Worm (Caenorhabditis elegans): ENCODE data around the gene D2007.2.

D2007.2 gene

DNA sequence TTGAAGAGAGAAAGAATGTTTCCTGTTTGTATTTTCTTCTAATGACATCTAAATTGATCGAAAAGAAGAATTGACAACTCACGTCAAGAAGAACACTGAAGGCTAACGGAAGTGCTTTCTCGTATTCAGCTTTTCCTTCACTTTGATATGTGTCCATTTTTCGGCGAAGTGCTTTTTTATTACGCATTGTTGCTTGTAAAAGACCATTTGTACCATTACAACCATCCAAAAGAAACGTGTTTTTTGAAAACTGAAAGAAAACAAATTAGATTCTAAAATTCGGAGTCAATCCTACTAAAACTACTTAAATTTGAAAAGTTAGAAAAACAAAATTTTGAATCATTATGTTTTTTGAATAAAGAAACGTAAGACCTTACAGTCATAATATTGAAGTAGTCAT lies 50.3 kb downstream of the D2007.2 start:
- no peak for TF ChIP-seq mml-1 (tag; optimal IDR thresholded peaks at IDR 0.05)
- TF ChIP-seq ztf-11 (tag; optimal IDR thresholded peaks at IDR 0.05): no peak
- TF ChIP-seq fos-1 (tag; optimal IDR thresholded peaks at IDR 0.05): no peak
- TF ChIP-seq elt-1 (tag; optimal IDR thresholded peaks at IDR 0.05): no peak
- TF ChIP-seq unc-39 (tag; optimal IDR thresholded peaks at IDR 0.05): no peak
- no peak for TF ChIP-seq R02D3.7 (tag; optimal IDR thresholded peaks at IDR 0.05)
- no peak for TF ChIP-seq nhr-23 (tag; optimal IDR thresholded peaks at IDR 0.05)
- TF ChIP-seq fkh-10 (GFP tag; optimal IDR thresholded peaks at IDR 0.05): no peak
- TF ChIP-seq ztf-4 (tag; optimal IDR thresholded peaks at IDR 0.05): no peak
- no peak for TF ChIP-seq sea-2 (GFP tag; optimal IDR thresholded peaks at IDR 0.05)
- TF ChIP-seq nhr-237 (tag; optimal IDR thresholded peaks at IDR 0.05): no peak
- TF ChIP-seq ama-1 (optimal IDR thresholded peaks at IDR 0.05): no peak
- no peak for TF ChIP-seq hmg-11 (tag; optimal IDR thresholded peaks at IDR 0.05)

DNA sequence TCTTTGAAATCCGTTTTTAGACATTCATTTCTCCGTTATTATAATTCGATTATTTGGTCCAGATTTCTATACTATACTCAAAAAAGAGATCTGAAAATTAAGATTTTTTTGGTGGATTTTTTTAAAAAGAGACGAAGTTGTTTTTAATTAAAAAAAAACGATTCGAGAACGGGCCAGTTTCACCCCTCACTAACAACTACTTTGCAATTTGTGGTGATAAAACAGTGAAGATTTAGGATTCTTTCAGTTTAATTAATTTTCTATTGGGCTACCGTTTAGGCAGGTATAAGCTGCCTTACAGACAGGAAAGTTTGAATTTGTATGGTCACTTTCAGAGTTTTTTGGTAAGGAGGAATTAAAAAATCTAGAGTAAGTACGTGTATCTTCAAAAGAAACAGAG lies 52.4 kb downstream of the D2007.2 start, which contains the start of gene unc-36:
unc-36 (minus strand) TSS at position 101 of the 400 bp plus-strand sequence.
- TF ChIP-seq nhr-11 (tag; optimal IDR thresholded peaks at IDR 0.05) (no peak), nhr-237 (tag; optimal IDR thresholded peaks at IDR 0.05) (no peak), ZK546.5 (tag; optimal IDR thresholded peaks at IDR 0.05) (no peak)

DNA sequence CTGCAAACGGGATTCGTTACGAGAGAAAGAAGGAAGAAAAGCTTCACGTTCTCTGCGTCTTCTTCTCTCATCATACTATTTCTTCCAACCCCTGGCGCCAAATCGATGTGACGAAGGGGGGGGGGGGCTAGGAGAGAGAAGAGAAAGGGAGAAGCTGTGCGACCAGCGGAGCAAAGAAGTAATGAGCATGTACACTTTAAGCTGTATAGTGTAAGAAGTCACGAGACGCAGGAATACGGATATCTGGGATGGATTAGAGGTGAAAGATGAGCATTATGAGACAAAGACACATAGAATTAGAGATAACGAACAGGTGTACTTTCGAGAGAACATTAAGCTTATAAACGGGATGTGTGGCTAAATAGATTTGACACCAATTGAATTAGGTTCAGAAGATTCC lies 53.0 kb downstream of the D2007.2 start:
- TF ChIP-seq lin-39 (tag; optimal IDR thresholded peaks at IDR 0.05) (peak; percentile 60), nhr-76 (tag; optimal IDR thresholded peaks at IDR 0.05) (no peak), nhr-43 (tag; optimal IDR thresholded peaks at IDR 0.05; ENCODE audit: poor library complexity, severe bottlenecking) (no peak), nfya-1 (tag; optimal IDR thresholded peaks at IDR 0.05; ENCODE audit: insufficient read depth) (peak; percentile 77), lin-15B (tag; optimal IDR thresholded peaks at IDR 0.05) (peak; percentile 33), sea-2 (GFP tag; optimal IDR thresholded peaks at IDR 0.05) (no peak), aly-2 (tag; optimal IDR thresholded peaks at IDR 0.05) (no peak), ceh-9 (tag; optimal IDR thresholded peaks at IDR 0.05) (no peak), nhr-11 (tag; optimal IDR thresholded peaks at IDR 0.05) (peak; percentile 5), snpc-4 (tag; optimal IDR thresholded peaks at IDR 0.05) (peak; percentile 43), ZK546.5 (tag; optimal IDR thresholded peaks at IDR 0.05) (no peak), jun-1 (tag; optimal IDR thresholded peaks at IDR 0.05) (no peak), ceh-82 (tag; optimal IDR thresholded peaks at IDR 0.05) (no peak), nhr-23 (tag; optimal IDR thresholded peaks at IDR 0.05) (no peak)

DNA sequence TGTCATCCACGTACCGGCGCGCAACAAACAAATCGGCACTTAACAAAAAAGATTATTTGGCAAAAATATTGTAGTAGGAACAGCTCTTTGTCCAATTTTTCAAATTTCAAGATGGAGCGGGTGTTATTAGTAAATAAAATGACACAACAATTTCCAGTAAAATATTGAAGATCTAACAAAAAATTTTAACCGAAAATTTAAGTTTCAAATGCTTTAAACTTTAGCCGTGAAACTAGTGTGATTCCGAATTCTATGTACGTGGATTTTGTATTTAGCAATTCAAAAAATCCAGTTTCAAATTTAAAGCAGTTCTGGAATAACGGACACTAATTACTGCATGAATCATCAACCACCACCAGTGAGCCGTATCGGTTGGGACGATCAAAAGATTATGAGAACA lies 54.0 kb downstream of the D2007.2 start, which contains the start of gene snb-5:
snb-5 (plus strand) TSS at position 301 of the 400 bp plus-strand sequence.
- TF ChIP-seq egl-5 (tag; optimal IDR thresholded peaks at IDR 0.05) (no peak), aly-2 (tag; optimal IDR thresholded peaks at IDR 0.05) (no peak), lsy-12 (tag; optimal IDR thresholded peaks at IDR 0.05) (no peak), elt-3 (tag; optimal IDR thresholded peaks at IDR 0.05) (no peak), fkh-2 (tag; optimal IDR thresholded peaks at IDR 0.05) (no peak), pha-4 (tag; optimal IDR thresholded peaks at IDR 0.05) (no peak), elt-1 (tag; optimal IDR thresholded peaks at IDR 0.05) (no peak), nhr-28 (tag; optimal IDR thresholded peaks at IDR 0.05) (no peak), nhr-67 (tag; optimal IDR thresholded peaks at IDR 0.05) (no peak), ceh-82 (tag; optimal IDR thresholded peaks at IDR 0.05) (no peak), unc-62 (GFP tag; optimal IDR thresholded peaks at IDR 0.05) (no peak), nhr-11 (tag; optimal IDR thresholded peaks at IDR 0.05) (no peak), ZK546.5 (tag; optimal IDR thresholded peaks at IDR 0.05) (no peak), nhr-23 (tag; optimal IDR thresholded peaks at IDR 0.05) (no peak), daf-12 (tag; optimal IDR thresholded peaks at IDR 0.05) (no peak), elt-2 (tag; optimal IDR thresholded peaks at IDR 0.05) (no peak), nhr-43 (tag; optimal IDR thresholded peaks at IDR 0.05; ENCODE audit: poor library complexity, severe bottlenecking) (no peak), ceh-28 (tag; optimal IDR thresholded peaks at IDR 0.05) (no peak)

All from whole organism, L3 larva.